Fruit fly (Drosophila melanogaster): Measurements from ENCODE around the gene CG32643.

The CG32643 gene

dm6 chrX:12939951-12940350 is 44.4 kb upstream of the CG32643 start (continued):
- TF ChIP-seq CG13775 (GFP tag; optimal IDR thresholded peaks at IDR 0.05) = no peak
- no peak for TF ChIP-seq org-1 (GFP tag; optimal IDR thresholded peaks at IDR 0.05)
- no peak for TF ChIP-seq Med (GFP tag)
- TF ChIP-seq Camta (GFP tag; optimal IDR thresholded peaks at IDR 0.05) = no peak
- no peak for TF ChIP-seq Vsx1 (GFP tag; optimal IDR thresholded peaks at IDR 0.05)
- no peak for TF ChIP-seq Dfd (GFP tag; optimal IDR thresholded peaks at IDR 0.05)
- no peak for TF ChIP-seq bigmax (GFP tag; optimal IDR thresholded peaks at IDR 0.05)
- TF ChIP-seq Antp (GFP tag; optimal IDR thresholded peaks at IDR 0.05) = no peak
- TF ChIP-seq Nf-YB (GFP tag; optimal IDR thresholded peaks at IDR 0.05) = no peak
- peak; percentile 18 for TF ChIP-seq CG4424 (GFP tag; optimal IDR thresholded peaks at IDR 0.05)
- TF ChIP-seq CG7372 (GFP tag; IDR thresholded peaks at IDR 0.05) = no peak
- no peak for TF ChIP-seq CG12744 (GFP tag; optimal IDR thresholded peaks at IDR 0.05)
- no peak for TF ChIP-seq gfzf (GFP tag; optimal IDR thresholded peaks at IDR 0.05)
- TF ChIP-seq HmgZ (tag; optimal IDR thresholded peaks at IDR 0.05) = no peak
- TF ChIP-seq CG18764 (GFP tag; optimal IDR thresholded peaks at IDR 0.05) = no peak
- peak; percentile 51 for TF ChIP-seq ara (GFP tag; IDR thresholded peaks at IDR 0.05)
- TF ChIP-seq exex (tag; optimal IDR thresholded peaks at IDR 0.05) = no peak
- no peak for TF ChIP-seq CG5953 (GFP tag; IDR thresholded peaks at IDR 0.05)
- TF ChIP-seq Oaz (GFP tag; IDR thresholded peaks at IDR 0.05) = no peak
- TF ChIP-seq wek (GFP tag; optimal IDR thresholded peaks at IDR 0.05) = no peak
- no peak for TF ChIP-seq jigr1 (GFP tag; IDR thresholded peaks at IDR 0.05)
- peak; percentile 39 for TF ChIP-seq CG18262 (tag; optimal IDR thresholded peaks at IDR 0.05)
- no peak for TF ChIP-seq Lim3 (GFP tag; IDR thresholded peaks at IDR 0.05)
- no peak for TF ChIP-seq sd (tag; optimal IDR thresholded peaks at IDR 0.05)
- no peak for TF ChIP-seq C15 (GFP tag; IDR thresholded peaks at IDR 0.05)
- no peak for TF ChIP-seq CG13287 (GFP tag; IDR thresholded peaks at IDR 0.05; ENCODE audit: partially characterized antibody)
- TF ChIP-seq vvl (GFP tag; IDR thresholded peaks at IDR 0.05) = no peak
- TF ChIP-seq MESR4 (GFP tag; optimal IDR thresholded peaks at IDR 0.05) = no peak
- no peak for TF ChIP-seq CG9437 (GFP tag; optimal IDR thresholded peaks at IDR 0.05)
- TF ChIP-seq pzg (GFP tag; optimal IDR thresholded peaks at IDR 0.05) = no peak
- TF ChIP-seq CG6854 (GFP tag; optimal IDR thresholded peaks at IDR 0.05) = no peak
- TF ChIP-seq CG34422 (GFP tag; IDR thresholded peaks at IDR 0.05) = no peak
- peak in 1 of 3 experiments; percentile 44 for TF ChIP-seq lola (GFP tag; optimal IDR thresholded peaks at IDR 0.05)
- TF ChIP-seq CG18619 (GFP tag; optimal IDR thresholded peaks at IDR 0.05) = no peak
- TF ChIP-seq slp2 (GFP tag; optimal IDR thresholded peaks at IDR 0.05) = no peak
- TF ChIP-seq Trl (optimal IDR thresholded peaks at IDR 0.05) = no peak
- no peak for TF ChIP-seq Trl (GFP tag; optimal IDR thresholded peaks at IDR 0.05)
- TF ChIP-seq vnd (GFP tag; IDR thresholded peaks at IDR 0.05; ENCODE audit: partially characterized antibody) = no peak
- no peak for TF ChIP-seq CG11085 (GFP tag; IDR thresholded peaks at IDR 0.05)
- peak in 1 of 2 experiments; percentile 30 for TF ChIP-seq chif (GFP tag; optimal IDR thresholded peaks at IDR 0.05)
- TF ChIP-seq Sox100B (GFP tag; optimal IDR thresholded peaks at IDR 0.05) = no peak
- TF ChIP-seq tin (GFP tag; optimal IDR thresholded peaks at IDR 0.05) = peak; percentile 7
- peak; percentile 44 for TF ChIP-seq CG15696 (tag; optimal IDR thresholded peaks at IDR 0.05)
- peak; percentile 69 for TF ChIP-seq zen (tag; optimal IDR thresholded peaks at IDR 0.05)
- no peak for TF ChIP-seq MTF-1 (GFP tag; optimal IDR thresholded peaks at IDR 0.05; ENCODE audit: borderline replicate concordance)
- TF ChIP-seq CG6689 (GFP tag; IDR thresholded peaks at IDR 0.05) = no peak
- TF ChIP-seq bbx (GFP tag; IDR thresholded peaks at IDR 0.05; ENCODE audit: partially characterized antibody) = no peak
- TF ChIP-seq kah (GFP tag; optimal IDR thresholded peaks at IDR 0.05) = no peak
- TF ChIP-seq sob (GFP tag; IDR thresholded peaks at IDR 0.05) = no peak
- no peak for TF ChIP-seq CG3281 (GFP tag; optimal IDR thresholded peaks at IDR 0.05)
- no peak for TF ChIP-seq CG14441 (GFP tag; IDR thresholded peaks at IDR 0.05)
- no peak for TF ChIP-seq dpn (GFP tag; optimal IDR thresholded peaks at IDR 0.05)

Data from whole organism, embryonic.